Fruit fly (Drosophila melanogaster) whole organism, embryonic: ENCODE results near the gene Best3.

Source experiments
- Asciz ChIP-seq: fragments of 200-800 bp; sonication (Bioruptor generic); optimal IDR thresholded peaks from 2 replicates; lab custom pipeline; 2017; ENCODE audit warnings: missing biosample characterization, mild to moderate bottlenecking, missing genetic modification characterization, missing genetic modification reagents
- Awh ChIP-seq: fragments of 200-800 bp; sonication (Bioruptor generic); IDR thresholded peaks from 2 replicates; pipeline ENCODE4, ENCODE4 v1.3.6; 2022; ENCODE audit warnings: missing biosample characterization, missing genetic modification characterization
- CG12769 ChIP-seq: fragments of 200-800 bp; sonication (Bioruptor generic); optimal IDR thresholded peaks from 2 replicates; lab custom pipeline; 2019; ENCODE audit warnings: missing biosample characterization, mild to moderate bottlenecking, missing genetic modification characterization, moderate library complexity
- CG15011 ChIP-seq: fragments of 200-800 bp; sonication (Bioruptor generic); optimal IDR thresholded peaks from 3 replicates; lab custom pipeline; 2018; ENCODE audit warnings: missing biosample characterization, mild to moderate bottlenecking, missing genetic modification characterization
- CG3281 ChIP-seq: fragments of 200-800 bp; sonication (Bioruptor generic); optimal IDR thresholded peaks from 3 replicates; lab custom pipeline; 2017; ENCODE audit warnings: missing biosample characterization, mild to moderate bottlenecking, missing genetic modification characterization
- CG6254 ChIP-seq: fragments of 200-800 bp; sonication (Bioruptor generic); optimal IDR thresholded peaks from 3 replicates; lab custom pipeline; 2017; ENCODE audit warnings: mild to moderate bottlenecking, missing biosample characterization, missing genetic modification reagents, missing genetic modification characterization
- Dbx ChIP-seq: fragments of 200-800 bp; sonication (Bioruptor generic); IDR thresholded peaks from 3 replicates; pipeline ENCODE4 v1.3.6; 2022; ENCODE audit warnings: missing biosample characterization, missing genetic modification characterization
- Hey ChIP-seq: fragments of 200-800 bp; sonication (Bioruptor generic); optimal IDR thresholded peaks from 3 replicates; lab custom pipeline; 2018; ENCODE audit warnings: missing biosample characterization, mild to moderate bottlenecking, missing genetic modification characterization
- Hr39 ChIP-seq: fragments of >200 bp; optimal IDR thresholded peaks from 2 replicates; lab custom pipeline; 2017
- MTF-1 ChIP-seq: fragments of 200-800 bp; sonication (Bioruptor generic); optimal IDR thresholded peaks from 2 replicates; lab custom pipeline; 2018; ENCODE audit warnings: missing biosample characterization, mild to moderate bottlenecking, missing genetic modification characterization, borderline replicate concordance
- NK7.1 ChIP-seq: fragments of 200-800 bp; sonication (Bioruptor generic); optimal IDR thresholded peaks from 3 replicates; lab custom pipeline; 2016; ENCODE audit warnings: missing biosample characterization, missing genetic modification characterization
- Nf-YC ChIP-seq: fragments of 200-800 bp; optimal IDR thresholded peaks from 3 replicates; lab custom pipeline; 2019; ENCODE audit warnings: missing biosample characterization, mild to moderate bottlenecking, missing genetic modification characterization, moderate library complexity
- abd-A ChIP-seq: fragments of 200-800 bp; sonication (Bioruptor generic); optimal IDR thresholded peaks from 3 replicates; lab custom pipeline; 2019; ENCODE audit warnings: missing biosample characterization, mild to moderate bottlenecking, missing genetic modification characterization, moderate library complexity
- disco-r ChIP-seq: fragments of 200-800 bp; sonication (Bioruptor generic); optimal IDR thresholded peaks from 2 replicates; lab custom pipeline; 2016; ENCODE audit warnings: missing biosample characterization, missing genetic modification characterization
- en ChIP-seq: fragments of 200-800 bp; sonication (Bioruptor generic); optimal IDR thresholded peaks from 2 replicates; lab custom pipeline; 2016; ENCODE audit warnings: missing biosample characterization, missing genetic modification characterization
- grn ChIP-seq: fragments of 200-800 bp; sonication (Bioruptor generic); optimal IDR thresholded peaks from 3 replicates; lab custom pipeline; 2017; ENCODE audit warnings: missing biosample characterization, missing genetic modification characterization
- gsb-n ChIP-seq: fragments of 200-800 bp; sonication (Bioruptor generic); optimal IDR thresholded peaks from 3 replicates; lab custom pipeline; 2018; ENCODE audit warnings: missing biosample characterization, mild to moderate bottlenecking, missing genetic modification characterization
- hb ChIP-seq: fragments of 200-800 bp; sonication (Bioruptor generic); IDR thresholded peaks from 3 replicates; pipeline ENCODE4 v1.3.6; 2022; ENCODE audit warnings: missing biosample characterization, missing genetic modification characterization; ENCODE audit not compliant: partially characterized antibody
- oc ChIP-seq: fragments of 200-800 bp; sonication (Bioruptor generic); optimal IDR thresholded peaks from 2 replicates; lab custom pipeline; 2018; ENCODE audit warnings: missing biosample characterization, mild to moderate bottlenecking, missing genetic modification characterization, moderate library complexity
- onecut ChIP-seq: fragments of 200-800 bp; sonication (Bioruptor generic); IDR thresholded peaks from 2 replicates; pipeline ENCODE4 v1.3.6; 2022; ENCODE audit warnings: missing biosample characterization, missing genetic modification characterization
- pnt ChIP-seq: fragments of 200-800 bp; sonication (Bioruptor generic); optimal IDR thresholded peaks from 3 replicates; lab custom pipeline; 2016; ENCODE audit warnings: missing biosample characterization, missing genetic modification characterization
- salm ChIP-seq: fragments of 200-800 bp; sonication (Bioruptor generic); optimal IDR thresholded peaks from 2 replicates; lab custom pipeline; 2018; ENCODE audit warnings: missing biosample characterization, mild to moderate bottlenecking, missing genetic modification characterization
- sc ChIP-seq, 3 experiments: fragments of >200 bp in 2 of 3; fragments of 200-800 bp in 1 of 3; sonication (Bioruptor generic) in 1 of 3; optimal IDR thresholded peaks; 2 replicates in 2 of 3; 3 replicates in 1 of 3; lab custom pipeline; 2017; ENCODE audit warnings: mild to moderate bottlenecking in 1 of 3, missing biosample characterization in 1 of 3, missing genetic modification characterization in 1 of 3, missing genetic modification reagents in 1 of 3
- sd ChIP-seq: fragments of 200-800 bp; sonication (Bioruptor generic); optimal IDR thresholded peaks from 3 replicates; lab custom pipeline; 2018; ENCODE audit warnings: missing biosample characterization, mild to moderate bottlenecking, missing genetic modification characterization, moderate library complexity
- sens ChIP-seq: fragments of 200-800 bp; sonication (Bioruptor generic); peaks from one replicate; lab custom pipeline; 2016; ENCODE audit warnings: missing biosample characterization, missing genetic modification characterization
- shn ChIP-seq: fragments of 200-800 bp; sonication (Bioruptor generic); optimal IDR thresholded peaks from 3 replicates; lab custom pipeline; 2016; ENCODE audit warnings: missing biosample characterization, missing genetic modification characterization
- so ChIP-seq: fragments of 200-800 bp; sonication (Bioruptor generic); IDR thresholded peaks from 3 replicates; pipeline ENCODE4 v1.3.6; 2022; ENCODE audit warnings: missing biosample characterization, missing genetic modification characterization
- vvl ChIP-seq: fragments of 200-800 bp; sonication (Bioruptor generic); IDR thresholded peaks from 2 replicates; pipeline ENCODE4 v1.3.6; 2022; ENCODE audit warnings: missing biosample characterization, missing genetic modification characterization

Gene Best3

DNA sequence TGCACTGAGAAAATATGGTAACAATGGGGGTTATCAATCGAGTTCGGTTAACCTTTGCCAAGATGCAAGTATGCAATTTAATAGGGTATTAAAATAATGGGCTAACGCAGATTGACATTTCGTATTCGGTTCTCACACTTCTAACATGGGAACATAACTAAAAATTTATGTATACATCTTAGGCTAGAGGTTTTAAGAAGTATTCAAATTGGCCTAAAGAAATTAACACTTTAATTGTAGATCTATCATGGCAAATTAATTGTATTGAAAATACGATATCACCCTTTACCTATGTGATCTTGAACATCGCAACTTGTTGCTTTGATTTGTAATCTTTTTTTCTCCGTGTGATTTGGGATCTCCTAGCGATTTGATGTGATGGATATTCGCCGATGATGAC lies 50.0 kb downstream of the Best3 start (continued):
- no peak for TF ChIP-seq MTF-1 (GFP tag; lab: Kevin White, UChicago)
- TF ChIP-seq pnt: peak; percentile 35
- no peak for TF ChIP-seq en (GFP tag; lab: Kevin White, UChicago)
- no peak for TF ChIP-seq Hr39 (lab: Kevin White, UChicago)

DNA sequence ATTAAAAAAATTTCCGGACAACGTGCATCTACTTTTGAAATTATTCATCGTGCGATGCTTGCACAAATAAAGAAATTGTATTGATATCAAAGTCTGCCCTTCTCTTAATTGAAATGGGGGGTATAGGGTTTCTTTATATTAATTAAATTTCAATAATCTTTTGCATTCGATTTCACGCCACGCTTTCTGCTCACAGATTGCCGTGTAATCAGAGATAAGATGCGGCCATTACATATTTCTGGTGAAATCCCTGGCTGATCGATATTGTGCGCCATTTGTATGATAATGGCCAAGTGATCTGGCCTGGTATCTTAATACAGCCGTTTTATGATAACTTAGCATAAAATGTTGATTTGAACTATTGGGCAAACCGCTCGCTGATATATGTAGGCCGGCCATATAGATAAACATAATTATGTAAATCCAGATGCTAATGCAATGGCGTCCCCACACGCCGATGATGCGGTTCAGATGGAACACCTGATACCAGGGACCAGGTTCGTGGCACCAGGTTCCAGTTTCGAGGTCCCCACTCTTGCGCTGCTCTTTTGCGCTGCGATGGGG lies 50.7 kb downstream of the Best3 start:
- peak; percentile 21 for TF ChIP-seq salm (tag; lab: Kevin White, UChicago)
- TF ChIP-seq Nf-YC (tag; lab: Kevin White, UChicago): no peak
- peak; percentile 80 for TF ChIP-seq Awh (GFP tag; lab: Robert Waterston, UW)
- TF ChIP-seq grn: peak; percentile 53
- TF ChIP-seq sc (optimal IDR thresholded peaks at IDR 0.05; lab: Kevin White, UChicago): no peak
- TF ChIP-seq sc (GFP tag; optimal IDR thresholded peaks at IDR 0.05; lab: Kevin White, UChicago): no peak
- TF ChIP-seq Hey (tag; lab: Kevin White, UChicago): no peak
- TF ChIP-seq NK7.1: no peak
- TF ChIP-seq onecut (GFP tag; lab: Robert Waterston, UW): peak; percentile 46; the same call in 1 of the 2 replicates
- TF ChIP-seq CG6254: no peak
- TF ChIP-seq CG12769 (tag; lab: Kevin White, UChicago): peak; percentile 35
- TF ChIP-seq sens (GFP tag; lab: Kevin White, UChicago): peak; percentile 60
- TF ChIP-seq abd-A (tag; lab: Kevin White, UChicago): peak; percentile 93
- TF ChIP-seq disco-r (GFP tag; lab: Kevin White, UChicago): no peak
- TF ChIP-seq Dbx (GFP tag; lab: Robert Waterston, UW): no peak
- peak; percentile 90 for TF ChIP-seq vvl (GFP tag; lab: Robert Waterston, UW)
- no peak for TF ChIP-seq CG15011
- no peak for TF ChIP-seq gsb-n
- no peak for TF ChIP-seq shn (GFP tag; lab: Kevin White, UChicago)
- TF ChIP-seq oc (tag; lab: Kevin White, UChicago): peak; percentile 75
- TF ChIP-seq CG3281 (GFP tag; lab: Kevin White, UChicago): no peak
- TF ChIP-seq Asciz: no peak
- TF ChIP-seq so (GFP tag; lab: Robert Waterston, UW): no peak
- no peak for TF ChIP-seq hb (GFP tag; lab: Robert Waterston, UW)
- peak; percentile 66 for TF ChIP-seq sd (tag; lab: Kevin White, UChicago)
